Fruit fly (Drosophila melanogaster) whole organism, embryonic: ENCODE measurements around the gene UbcE2H.

Experiments
- ATbp ChIP-seq: fragments of 200-800 bp; sonication (Bioruptor generic); optimal IDR thresholded peaks from 2 replicates; lab custom pipeline; 2017; ENCODE audit warnings: missing biosample characterization, mild to moderate bottlenecking, missing genetic modification characterization, missing genetic modification reagents
- B-H1 ChIP-seq: fragments of 200-800 bp; sonication (Bioruptor generic); IDR thresholded peaks from 3 replicates; pipeline ENCODE4 v1.3.6; 2022; ENCODE audit warnings: missing biosample characterization, missing genetic modification characterization
- CG10321 ChIP-seq: fragments of 200-800 bp; sonication (Bioruptor generic); IDR thresholded peaks from 2 replicates; pipeline ENCODE4 v1.3.6; 2022; ENCODE audit warnings: missing biosample characterization, missing genetic modification characterization
- CG10565 ChIP-seq: fragments of 200-800 bp; sonication (Bioruptor generic); optimal IDR thresholded peaks from 3 replicates; lab custom pipeline; 2016; ENCODE audit warnings: missing biosample characterization, mild to moderate bottlenecking, missing genetic modification characterization
- CG12219 ChIP-seq: fragments of 200-800 bp; sonication (Bioruptor generic); optimal IDR thresholded peaks from 3 replicates; lab custom pipeline; 2018; ENCODE audit warnings: missing biosample characterization, mild to moderate bottlenecking, missing genetic modification characterization
- CG12769 ChIP-seq: fragments of 200-800 bp; sonication (Bioruptor generic); optimal IDR thresholded peaks from 2 replicates; lab custom pipeline; 2019; ENCODE audit warnings: missing biosample characterization, mild to moderate bottlenecking, missing genetic modification characterization, moderate library complexity
- CG14050 ChIP-seq: fragments of 200-800 bp; sonication (Bioruptor generic); IDR thresholded peaks from 3 replicates; pipeline ENCODE4 v1.3.6; 2022; ENCODE audit warnings: missing biosample characterization, missing genetic modification characterization
- CG14667 ChIP-seq: fragments of 200-800 bp; sonication (Bioruptor generic); IDR thresholded peaks from 2 replicates; pipeline ENCODE4 v1.3.6; 2022; ENCODE audit warnings: missing biosample characterization, missing genetic modification characterization
- CG14860 ChIP-seq: fragments of 200-800 bp; sonication (Bioruptor generic); IDR thresholded peaks from 3 replicates; pipeline ENCODE4 v1.3.6; 2022; ENCODE audit warnings: missing biosample characterization, missing genetic modification characterization; ENCODE audit not compliant: partially characterized antibody
- CG16863 ChIP-seq: fragments of 200-800 bp; sonication (Bioruptor generic); optimal IDR thresholded peaks from 3 replicates; lab custom pipeline; 2016; ENCODE audit warnings: missing biosample characterization, missing genetic modification characterization
- CG2129 ChIP-seq: fragments of 200-800 bp; sonication (Bioruptor generic); IDR thresholded peaks from 2 replicates; pipeline ENCODE4 v1.3.6; 2022; ENCODE audit warnings: missing biosample characterization, missing genetic modification characterization; ENCODE audit not compliant: partially characterized antibody
- CG3281 ChIP-seq: fragments of 200-800 bp; sonication (Bioruptor generic); optimal IDR thresholded peaks from 3 replicates; lab custom pipeline; 2017; ENCODE audit warnings: missing biosample characterization, mild to moderate bottlenecking, missing genetic modification characterization
- CG33557 ChIP-seq: fragments of 200-800 bp; sonication (Bioruptor generic); optimal IDR thresholded peaks from 2 replicates; lab custom pipeline; 2019; ENCODE audit warnings: missing biosample characterization, mild to moderate bottlenecking, missing genetic modification characterization, moderate library complexity
- CG6689 ChIP-seq: fragments of 200-800 bp; sonication (Bioruptor generic); IDR thresholded peaks from 2 replicates; pipeline ENCODE4 v1.3.6; 2022; ENCODE audit warnings: missing biosample characterization, missing genetic modification characterization
- CG6765 ChIP-seq: fragments of 200-800 bp; sonication (Bioruptor generic); optimal IDR thresholded peaks from 3 replicates; lab custom pipeline; 2017; ENCODE audit warnings: missing biosample characterization, mild to moderate bottlenecking, missing genetic modification characterization
- CG8924 ChIP-seq: fragments of 200-800 bp; optimal IDR thresholded peaks from 3 replicates; lab custom pipeline; 2019; ENCODE audit warnings: missing biosample characterization, mild to moderate bottlenecking, missing genetic modification characterization, moderate library complexity
- D ChIP-seq, 2 experiments: fragments of 200-800 bp in 1 of 2; fragments of >200 bp in 1 of 2; sonication (Bioruptor generic) in 1 of 2; optimal IDR thresholded peaks; 2 replicates in 1 of 2; 3 replicates in 1 of 2; lab custom pipeline; 2017; ENCODE audit warnings: mild to moderate bottlenecking in 1 of 2, missing biosample characterization in 1 of 2, missing genetic modification characterization in 1 of 2, missing genetic modification reagents in 1 of 2
- Deaf1 ChIP-seq: fragments of 200-800 bp; optimal IDR thresholded peaks from 3 replicates; lab custom pipeline; 2019; ENCODE audit warnings: missing biosample characterization, mild to moderate bottlenecking, missing genetic modification characterization, moderate library complexity
- Fer2 ChIP-seq: fragments of 200-800 bp; sonication (Bioruptor generic); optimal IDR thresholded peaks from 2 replicates; lab custom pipeline; 2018; ENCODE audit warnings: missing biosample characterization, mild to moderate bottlenecking, missing genetic modification characterization, moderate library complexity
- H15 ChIP-seq: fragments of 200-800 bp; sonication (Bioruptor generic); IDR thresholded peaks from 3 replicates; pipeline ENCODE4 v1.3.6; 2022; ENCODE audit warnings: missing biosample characterization, missing genetic modification characterization
- HLH3B ChIP-seq: fragments of 200-800 bp; sonication (Bioruptor generic); IDR thresholded peaks from 2 replicates; pipeline ENCODE4 v1.3.6; 2022; ENCODE audit warnings: missing biosample characterization, missing genetic modification characterization
- Hr3 ChIP-seq: fragments of 200-800 bp; sonication (Bioruptor generic); optimal IDR thresholded peaks from 3 replicates; lab custom pipeline; 2016; ENCODE audit warnings: missing biosample characterization, missing genetic modification characterization
- Myb ChIP-seq: fragments of 200-800 bp; sonication (Bioruptor generic); optimal IDR thresholded peaks from 2 replicates; lab custom pipeline; 2016; ENCODE audit warnings: missing biosample characterization, missing genetic modification characterization
- NFAT ChIP-seq: fragments of 200-800 bp; sonication (Bioruptor generic); IDR thresholded peaks from 2 replicates; pipeline ENCODE4 v1.3.6; 2022; ENCODE audit warnings: missing biosample characterization, missing genetic modification characterization
- Poxn ChIP-seq: fragments of 200-800 bp; sonication (Bioruptor generic); IDR thresholded peaks from 2 replicates; pipeline ENCODE4 v1.3.6; 2022; ENCODE audit warnings: missing biosample characterization, missing genetic modification characterization
- Trl ChIP-seq, 3 experiments: fragments of >200 bp in 2 of 3; fragments of 200-800 bp in 1 of 3; sonication (Bioruptor generic) in 1 of 3; optimal IDR thresholded peaks; 2 replicates in 1 of 3; 3 replicates in 2 of 3; lab custom pipeline; 2016 to 2017; ENCODE audit warnings: missing biosample characterization in 1 of 3, missing genetic modification characterization in 1 of 3
- bigmax ChIP-seq: fragments of 200-800 bp; sonication (Bioruptor generic); optimal IDR thresholded peaks from 2 replicates; lab custom pipeline; 2018; ENCODE audit warnings: missing biosample characterization, mild to moderate bottlenecking, missing genetic modification characterization
- croc ChIP-seq: fragments of 200-800 bp; sonication (Bioruptor generic); conservative IDR thresholded peaks from 3 replicates; pipeline ENCODE4 v1.3.6; 2022; ENCODE audit warnings: missing biosample characterization, missing genetic modification characterization
- ems ChIP-seq: fragments of 200-800 bp; sonication (Bioruptor generic); optimal IDR thresholded peaks from 3 replicates; lab custom pipeline; 2016; ENCODE audit warnings: missing biosample characterization, missing genetic modification characterization
- ftz-f1 ChIP-seq: fragments of 200-800 bp; sonication (Bioruptor generic); optimal IDR thresholded peaks from 2 replicates; lab custom pipeline; 2016; ENCODE audit warnings: missing biosample characterization, missing genetic modification characterization
- gce ChIP-seq: fragments of 200-800 bp; sonication (Bioruptor generic); IDR thresholded peaks from 3 replicates; pipeline ENCODE4 v1.3.6; 2022; ENCODE audit warnings: missing biosample characterization, missing genetic modification characterization
- hb ChIP-seq: fragments of 200-800 bp; sonication (Bioruptor generic); IDR thresholded peaks from 3 replicates; pipeline ENCODE4 v1.3.6; 2022; ENCODE audit warnings: missing biosample characterization, missing genetic modification characterization; ENCODE audit not compliant: partially characterized antibody
- her ChIP-seq: fragments of 200-800 bp; sonication (Bioruptor generic); optimal IDR thresholded peaks from 2 replicates; lab custom pipeline; 2016; ENCODE audit warnings: missing biosample characterization, missing genetic modification characterization
- ind ChIP-seq: fragments of 200-800 bp; sonication (Bioruptor generic); optimal IDR thresholded peaks from 3 replicates; lab custom pipeline; 2016; ENCODE audit warnings: missing biosample characterization, missing genetic modification characterization
- inv ChIP-seq: fragments of 200-800 bp; sonication (Bioruptor generic); IDR thresholded peaks from 2 replicates; pipeline ENCODE4 v1.3.6; 2022; ENCODE audit warnings: missing biosample characterization, missing genetic modification characterization; ENCODE audit not compliant: partially characterized antibody
- mld ChIP-seq: fragments of 200-800 bp; sonication (Bioruptor generic); IDR thresholded peaks from 3 replicates; pipeline ENCODE4 v1.3.6; 2022; ENCODE audit warnings: missing biosample characterization, missing genetic modification characterization; ENCODE audit not compliant: partially characterized antibody
- nerfin-1 ChIP-seq: fragments of 200-800 bp; sonication (Bioruptor generic); optimal IDR thresholded peaks from 3 replicates; lab custom pipeline; 2019; ENCODE audit warnings: missing biosample characterization, mild to moderate bottlenecking, missing genetic modification characterization, moderate library complexity
- nmo ChIP-seq: fragments of 200-800 bp; sonication (Bioruptor generic); optimal IDR thresholded peaks from 2 replicates; lab custom pipeline; 2018; ENCODE audit warnings: missing biosample characterization, mild to moderate bottlenecking, missing genetic modification characterization, moderate library complexity
- org-1 ChIP-seq: fragments of 200-800 bp; sonication (Bioruptor generic); optimal IDR thresholded peaks from 2 replicates; lab custom pipeline; 2017; ENCODE audit warnings: missing biosample characterization, missing genetic modification characterization
- pb ChIP-seq: fragments of 200-800 bp; sonication (Bioruptor generic); optimal IDR thresholded peaks from 3 replicates; lab custom pipeline; 2016; ENCODE audit warnings: missing biosample characterization, missing genetic modification characterization
- pfk ChIP-seq: fragments of 200-800 bp; sonication (Bioruptor generic); optimal IDR thresholded peaks from 2 replicates; lab custom pipeline; 2018; ENCODE audit warnings: missing biosample characterization, mild to moderate bottlenecking, missing genetic modification characterization, moderate library complexity
- ranshi ChIP-seq: fragments of 200-800 bp; sonication (Bioruptor generic); IDR thresholded peaks from 2 replicates; pipeline ENCODE4 v1.3.6; 2022; ENCODE audit warnings: missing biosample characterization, missing genetic modification characterization
- schlank ChIP-seq: fragments of 200-800 bp; sonication (Bioruptor generic); optimal IDR thresholded peaks from 2 replicates; lab custom pipeline; 2018; ENCODE audit warnings: missing biosample characterization, mild to moderate bottlenecking, missing genetic modification characterization
- sd ChIP-seq: fragments of 200-800 bp; sonication (Bioruptor generic); optimal IDR thresholded peaks from 3 replicates; lab custom pipeline; 2018; ENCODE audit warnings: missing biosample characterization, mild to moderate bottlenecking, missing genetic modification characterization, moderate library complexity
- tgo ChIP-seq: fragments of 200-800 bp; sonication (Bioruptor generic); IDR thresholded peaks from 3 replicates; pipeline ENCODE4 v1.3.6; 2022; ENCODE audit warnings: missing biosample characterization, missing genetic modification characterization
- unc-4 ChIP-seq: fragments of 200-800 bp; sonication (Bioruptor generic); IDR thresholded peaks from 2 replicates; pipeline ENCODE4 v1.3.6; 2022; ENCODE audit warnings: missing biosample characterization, missing genetic modification characterization; ENCODE audit not compliant: partially characterized antibody
- unpg ChIP-seq: fragments of 200-800 bp; sonication (Bioruptor generic); optimal IDR thresholded peaks from 3 replicates; lab custom pipeline; 2018; ENCODE audit warnings: missing biosample characterization, mild to moderate bottlenecking, missing genetic modification characterization, moderate library complexity

UbcE2H gene

DNA sequence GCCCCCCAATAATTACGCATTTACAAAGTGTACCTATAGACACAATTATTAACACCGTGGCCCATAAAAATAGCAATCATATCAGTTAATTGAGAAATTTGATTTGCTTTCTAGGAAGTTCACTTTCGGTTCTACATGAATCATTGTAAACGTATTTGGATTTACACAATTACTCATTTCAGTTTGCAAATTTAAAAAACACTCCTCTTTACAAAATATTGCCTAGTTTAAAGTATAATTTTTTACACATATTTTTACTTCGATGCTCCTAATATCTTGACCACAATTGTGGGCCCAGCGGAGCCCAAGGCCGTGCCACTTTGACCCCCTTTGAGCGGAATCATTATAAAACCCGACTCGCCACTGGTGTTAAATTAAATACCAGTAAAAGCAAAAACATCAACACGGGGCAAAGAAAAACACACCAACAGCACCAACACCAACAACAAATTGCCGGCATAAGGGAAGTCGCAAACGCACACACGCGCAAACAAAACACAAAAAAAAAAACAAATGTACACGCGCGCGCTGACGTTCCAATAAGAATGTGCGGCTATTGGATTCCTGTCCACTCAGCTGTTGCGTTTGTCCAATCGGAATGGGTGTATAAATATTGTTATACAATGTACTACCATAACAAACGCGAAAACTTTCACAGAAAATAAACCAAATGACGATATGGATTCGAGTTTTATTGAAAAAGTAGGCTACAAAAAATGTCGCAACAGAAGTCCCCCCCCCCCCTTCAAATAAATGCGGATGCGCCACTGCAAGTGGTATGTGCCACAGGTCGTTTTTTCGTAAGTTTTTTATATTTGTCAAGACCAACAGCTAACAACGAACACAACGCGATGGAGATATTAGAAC lies 20.8 kb upstream of the UbcE2H start (continued):
- TF ChIP-seq CG2129 (GFP tag; lab: Robert Waterston, UW) (no peak), ranshi (GFP tag; lab: Robert Waterston, UW) (peak; percentile 63; the same call in 1 of the 2 replicates), bigmax (GFP tag; lab: Kevin White, UChicago) (no peak), sd (tag; lab: Kevin White, UChicago) (peak; percentile 41), CG6765 (peak; percentile 77), tgo (GFP tag; lab: Robert Waterston, UW) (peak; percentile 42; the same call in 2 of the 3 replicates), mld (GFP tag; lab: Robert Waterston, UW) (no peak), H15 (GFP tag; lab: Robert Waterston, UW) (no peak), pb (GFP tag; lab: Kevin White, UChicago) (peak; percentile 41), hb (GFP tag; lab: Robert Waterston, UW) (no peak), B-H1 (GFP tag; lab: Robert Waterston, UW) (peak; percentile 36; the same call in 2 of the 3 replicates), inv (GFP tag; lab: Robert Waterston, UW) (no peak), Myb (GFP tag; lab: Kevin White, UChicago) (peak; percentile 33), CG14050 (peak; percentile 47; the same call in 1 of the 3 replicates), gce (GFP tag; lab: Robert Waterston, UW) (peak; percentile 53; the same call in 1 of the 3 replicates), unc-4 (GFP tag; lab: Robert Waterston, UW) (no peak), nerfin-1 (tag; lab: Kevin White, UChicago) (no peak), ATbp (peak; percentile 18), Hr3 (GFP tag; lab: Kevin White, UChicago) (no peak), CG33557 (GFP tag; lab: Kevin White, UChicago) (no peak), HLH3B (GFP tag; lab: Robert Waterston, UW) (peak; percentile 46; the same call in 1 of the 2 replicates), pfk (GFP tag; lab: Kevin White, UChicago) (no peak), D (optimal IDR thresholded peaks at IDR 0.05; lab: Kevin White, UChicago) (no peak), D (GFP tag; optimal IDR thresholded peaks at IDR 0.05; lab: Kevin White, UChicago) (peak; percentile 21), Poxn (peak; percentile 47; the same call in 1 of the 2 replicates), CG12219 (peak; percentile 53), ems (GFP tag; lab: Kevin White, UChicago) (peak; percentile 63), NFAT (GFP tag; lab: Robert Waterston, UW) (no peak), CG3281 (GFP tag; lab: Kevin White, UChicago) (peak; percentile 86), CG10565 (GFP tag; lab: Kevin White, UChicago) (no peak), Deaf1 (peak; percentile 37), CG10321 (no peak), nmo (GFP tag; lab: Kevin White, UChicago) (peak; percentile 60), CG14667 (GFP tag; lab: Robert Waterston, UW) (no peak), CG16863 (peak; percentile 49), org-1 (GFP tag; lab: Kevin White, UChicago) (peak; percentile 58), ind (GFP tag; lab: Kevin White, UChicago) (peak; percentile 45), CG12769 (peak; percentile 34), ftz-f1 (GFP tag; lab: Kevin White, UChicago) (peak; percentile 65), CG8924 (tag; lab: Kevin White, UChicago) (peak; percentile 64), croc (GFP tag; lab: Robert Waterston, UW) (no peak), CG14860 (GFP tag; lab: Robert Waterston, UW) (no peak), schlank (tag; lab: Kevin White, UChicago) (peak; percentile 69), CG6689 (GFP tag; lab: Robert Waterston, UW) (peak; percentile 42), her (GFP tag; lab: Kevin White, UChicago) (peak; percentile 52), Trl (optimal IDR thresholded peaks at IDR 0.05; lab: Kevin White, UChicago) (no peak), Trl (GFP tag; optimal IDR thresholded peaks at IDR 0.05; lab: Kevin White, UChicago) (no peak), Fer2 (tag; lab: Kevin White, UChicago) (peak; percentile 19), unpg (peak; percentile 75)
